Worm (Caenorhabditis elegans): ENCODE data around the gene F23H12.3.
A peak's percentile ranks its signal among the peaks of the same experiment; 100 is the strongest.

F23H12.3 gene

ce11 chrV:12351842-12352241 is 6.9 kb downstream of the F23H12.3 start:
- TF ChIP-seq hlh-30 (tag; optimal IDR thresholded peaks at IDR 0.05; ENCODE audit: insufficient read depth) = peak; percentile 63
- peak; percentile 14 for TF ChIP-seq hlh-11 (tag; optimal IDR thresholded peaks at IDR 0.05)
- TF ChIP-seq nhr-11 (tag; optimal IDR thresholded peaks at IDR 0.05) = no peak

- TF ChIP-seq ama-1 (optimal IDR thresholded peaks at IDR 0.05) (no peak), fkh-10 (GFP tag; optimal IDR thresholded peaks at IDR 0.05) (no peak), D1046.2 (GFP tag; IDR thresholded peaks at IDR 0.05) (no peak), lin-38 (GFP tag; IDR thresholded peaks at IDR 0.05) (no peak), gei-8 (GFP tag; optimal IDR thresholded peaks at IDR 0.05) (no peak), vab-7 (GFP tag; IDR thresholded peaks at IDR 0.05) (no peak)
These were observed 7.5 kb downstream of the F23H12.3 start, which contains the start of gene sqt-3 for ce11 chrV:12352445-12352844. sqt-3 (plus strand) TSS chrV:12352745.

- TF ChIP-seq lin-1 (GFP tag; IDR thresholded peaks at IDR 0.05) (no peak), ceh-62 (tag; optimal IDR thresholded peaks at IDR 0.05) (no peak), ama-1 (optimal IDR thresholded peaks at IDR 0.05) (peak; percentile 55), nhr-102 (tag; optimal IDR thresholded peaks at IDR 0.05) (no peak), vab-7 (GFP tag; IDR thresholded peaks at IDR 0.05) (no peak), ZK546.5 (tag; optimal IDR thresholded peaks at IDR 0.05) (no peak), hlh-11 (tag; optimal IDR thresholded peaks at IDR 0.05) (peak; percentile 11), daf-12 (tag; optimal IDR thresholded peaks at IDR 0.05) (no peak), lir-3 (tag; optimal IDR thresholded peaks at IDR 0.05) (no peak), lin-13 (GFP tag; optimal IDR thresholded peaks at IDR 0.05) (no peak)
These were observed 7.9 kb downstream of the F23H12.3 start for ce11 chrV:12352881-12353280.

DNA sequence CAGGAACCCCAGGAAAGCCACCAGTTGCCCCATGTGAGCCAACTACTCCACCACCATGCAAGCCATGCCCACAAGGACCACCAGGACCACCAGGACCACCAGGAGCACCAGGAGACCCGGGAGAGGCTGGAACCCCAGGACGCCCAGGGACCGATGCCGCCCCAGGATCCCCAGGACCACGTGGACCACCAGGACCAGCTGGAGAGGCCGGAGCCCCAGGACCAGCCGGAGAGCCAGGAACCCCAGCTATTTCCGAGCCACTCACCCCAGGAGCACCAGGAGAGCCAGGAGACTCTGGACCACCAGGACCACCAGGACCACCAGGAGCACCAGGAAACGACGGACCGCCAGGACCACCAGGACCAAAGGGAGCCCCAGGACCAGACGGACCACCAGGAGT is 8.6 kb downstream of the F23H12.3 start:
- TF ChIP-seq sdz-12 (GFP tag; optimal IDR thresholded peaks at IDR 0.05) (no peak), Y48G9A.11 (GFP tag; IDR thresholded peaks at IDR 0.05) (no peak), hlh-11 (tag; optimal IDR thresholded peaks at IDR 0.05) (peak; percentile 33), jun-1 (tag; optimal IDR thresholded peaks at IDR 0.05) (no peak), unc-62 (GFP tag; optimal IDR thresholded peaks at IDR 0.05 in 1 of 2) (peak in 1 of 2 experiments; percentile 1), unc-62 (tag; optimal IDR thresholded peaks at IDR 0.05) (no peak), ceh-82 (tag; optimal IDR thresholded peaks at IDR 0.05) (no peak), aha-1 (tag) (peak; percentile 79), set-16 (GFP tag; IDR thresholded peaks at IDR 0.05) (peak; percentile 99), nhr-76 (tag; optimal IDR thresholded peaks at IDR 0.05) (no peak), ctbp-1 (GFP tag; IDR thresholded peaks at IDR 0.05) (no peak), mxl-3 (GFP tag; optimal IDR thresholded peaks at IDR 0.05) (peak; percentile 32), D1046.2 (GFP tag; IDR thresholded peaks at IDR 0.05) (0 out of 2 replicates have a peak, but pooled peaks have one; percentile 24)

- TF ChIP-seq zfp-3 (GFP tag; conservative IDR thresholded peaks at IDR 0.05) (no peak), sdz-12 (GFP tag; optimal IDR thresholded peaks at IDR 0.05) (no peak), T26A8.4 (GFP tag; IDR thresholded peaks at IDR 0.05) (peak; percentile 49; the same call in 1 of the 2 replicates), nhr-48 (tag; optimal IDR thresholded peaks at IDR 0.05) (peak; percentile 54), lin-29 (GFP tag; IDR thresholded peaks at IDR 0.05) (0 out of 2 replicates have a peak, but pooled peaks have one; percentile 8), Y105C5A.15 (GFP tag; IDR thresholded peaks at IDR 0.05) (no peak), mxl-3 (GFP tag; optimal IDR thresholded peaks at IDR 0.05) (peak; percentile 10), hlh-11 (tag; optimal IDR thresholded peaks at IDR 0.05) (peak; percentile 76), nhr-28 (tag; optimal IDR thresholded peaks at IDR 0.05) (peak; percentile 43), php-3 (GFP tag; IDR thresholded peaks at IDR 0.05) (0 out of 2 replicates have a peak, but pooled peaks have one; percentile 51), hlh-30 (tag; optimal IDR thresholded peaks at IDR 0.05; ENCODE audit: insufficient read depth) (no peak), duxl-1 (tag; optimal IDR thresholded peaks at IDR 0.05; ENCODE audit: poor library complexity) (peak; percentile 9), spr-1 (tag; optimal IDR thresholded peaks at IDR 0.05) (peak; percentile 39), ama-1 (optimal IDR thresholded peaks at IDR 0.05) (peak; percentile 41)
These were observed 9.4 kb downstream of the F23H12.3 start for ce11 chrV:12354193-12354830.
